In genomic region chrIV:9944279-9944678, ce11 we compare ENCODE assay signal across 3 worm cellular contexts.
TF ChIP-seq lines count a peak whose summit lies in the region.

No protein-coding gene starts in this region.

TF ChIP-seq in whole organism, L1 larva, 84 proteins besides CTCF, POLR2A, EP300 and RAD21:
- TF ChIP-seq nhr-90 (tag; optimal IDR thresholded peaks at IDR 0.05; lab: Kevin White, UChicago; ENCODE audit: poor library complexity) (no peak), fkh-10 (GFP tag; optimal IDR thresholded peaks at IDR 0.05; lab: Kevin White, UChicago) (no peak), egl-13 (tag; optimal IDR thresholded peaks at IDR 0.05; lab: Kevin White, UChicago) (no peak), nhr-84 (tag; optimal IDR thresholded peaks at IDR 0.05; lab: Kevin White, UChicago) (no peak), ztf-11 (tag; optimal IDR thresholded peaks at IDR 0.05; lab: Kevin White, UChicago) (no peak), tbx-2 (tag; optimal IDR thresholded peaks at IDR 0.05; lab: Kevin White, UChicago) (peak; percentile 22), mdl-1 (tag; optimal IDR thresholded peaks at IDR 0.05; lab: Kevin White, UChicago) (no peak), ceh-63 (GFP tag; optimal IDR thresholded peaks at IDR 0.05; lab: Kevin White, UChicago) (no peak), efl-1 (optimal IDR thresholded peaks at IDR 0.05; lab: Kevin White, UChicago) (no peak), efl-1 (GFP tag; optimal IDR thresholded peaks at IDR 0.05 in 1 of 2; lab: Kevin White, UChicago) (peak in 1 of 2 experiments; percentile 79), mep-1 (tag; optimal IDR thresholded peaks at IDR 0.05; lab: Kevin White, UChicago) (no peak), xbp-1 (tag; optimal IDR thresholded peaks at IDR 0.05; lab: Kevin White, UChicago) (no peak), Y116A8C.19 (tag; optimal IDR thresholded peaks at IDR 0.05; lab: Kevin White, UChicago; ENCODE audit: borderline replicate concordance) (no peak), rnt-1 (tag; optimal IDR thresholded peaks at IDR 0.05; lab: Kevin White, UChicago) (no peak), ceh-90 (tag; optimal IDR thresholded peaks at IDR 0.05; lab: Kevin White, UChicago) (no peak), fos-1 (tag; optimal IDR thresholded peaks at IDR 0.05; lab: Kevin White, UChicago) (no peak), ceh-82 (tag; optimal IDR thresholded peaks at IDR 0.05; lab: Kevin White, UChicago) (no peak), pqm-1 (tag; optimal IDR thresholded peaks at IDR 0.05; lab: Kevin White, UChicago) (no peak), unc-62 (GFP tag; optimal IDR thresholded peaks at IDR 0.05; lab: Kevin White, UChicago) (no peak), nhr-77 (tag; optimal IDR thresholded peaks at IDR 0.05; lab: Kevin White, UChicago) (peak; percentile 45)

TF ChIP-seq in whole organism, L2 larva, 48 proteins besides CTCF, POLR2A, EP300 and RAD21:
- no peak for TF ChIP-seq ztf-11 (tag; optimal IDR thresholded peaks at IDR 0.05; lab: Kevin White, UChicago)
- TF ChIP-seq ceh-16 (tag; optimal IDR thresholded peaks at IDR 0.05; lab: Kevin White, UChicago), result no peak
- TF ChIP-seq nhr-21 (tag; optimal IDR thresholded peaks at IDR 0.05; lab: Kevin White, UChicago), result no peak
- peak; percentile 15 for TF ChIP-seq nhr-129 (tag; optimal IDR thresholded peaks at IDR 0.05; lab: Kevin White, UChicago)

TF ChIP-seq in whole organism, L3 larva, 47 proteins besides CTCF, POLR2A, EP300 and RAD21:
- TF ChIP-seq pha-4 (tag; optimal IDR thresholded peaks at IDR 0.05; lab: Kevin White, UChicago), result peak; percentile 78
- TF ChIP-seq eor-1 (tag; optimal IDR thresholded peaks at IDR 0.05; lab: Kevin White, UChicago), result no peak

Comparison
In these comparisons a context has a peak if more than half of its experiments do, and no peak if none do; other contexts are left out.
1. Of the 22 proteins assayed by ChIP-seq in both whole organism, L1 larva and whole organism, L2 larva: peak only in whole organism, L1 larva: nhr-77; only in whole organism, L2 larva: none; in both: none; in neither: 21.